Fruit fly (Drosophila melanogaster) whole organism, prepupa: Measurements from ENCODE around the gene Fie.

ENCODE experiments used
- CG10631 ChIP-seq: fragments of 200-800 bp; sonication (Bioruptor generic); optimal IDR thresholded peaks from 2 replicates; lab custom pipeline; 2016; ENCODE audit warnings: missing biosample characterization, missing genetic modification characterization
- CG10669 ChIP-seq: fragments of 200-800 bp; sonication (Bioruptor generic); optimal IDR thresholded peaks from 3 replicates; lab custom pipeline; 2018; ENCODE audit warnings: missing biosample characterization, mild to moderate bottlenecking, missing genetic modification characterization, moderate library complexity
- CG15336 ChIP-seq: fragments of 200-800 bp; sonication (Bioruptor generic); IDR thresholded peaks from 2 replicates; pipeline ENCODE4 v1.3.6; 2022; ENCODE audit warnings: missing biosample characterization, missing genetic modification characterization
- CG16779 ChIP-seq: fragments of 200-800 bp; sonication (Bioruptor generic); optimal IDR thresholded peaks from 3 replicates; lab custom pipeline; 2017; ENCODE audit warnings: missing biosample characterization, mild to moderate bottlenecking, missing genetic modification characterization
- CG3032 ChIP-seq: fragments of 200-800 bp; optimal IDR thresholded peaks from 2 replicates; lab custom pipeline; 2019; ENCODE audit warnings: missing biosample characterization, mild to moderate bottlenecking, missing genetic modification characterization, moderate library complexity
- CG31627 ChIP-seq: fragments of 200-800 bp; sonication (Bioruptor generic); optimal IDR thresholded peaks from 3 replicates; lab custom pipeline; 2016; ENCODE audit warnings: missing biosample characterization, missing genetic modification characterization
- CG32006 ChIP-seq: fragments of 200-800 bp; sonication (Bioruptor generic); optimal IDR thresholded peaks from 3 replicates; lab custom pipeline; 2017; ENCODE audit warnings: missing biosample characterization, mild to moderate bottlenecking, missing genetic modification characterization
- CG34406 ChIP-seq: fragments of 200-800 bp; sonication (Bioruptor generic); optimal IDR thresholded peaks from 3 replicates; lab custom pipeline; 2016; ENCODE audit warnings: missing biosample characterization, missing genetic modification characterization
- CG4318 ChIP-seq: fragments of 200-800 bp; sonication (Bioruptor generic); optimal IDR thresholded peaks from 3 replicates; lab custom pipeline; 2017; ENCODE audit warnings: missing biosample characterization, mild to moderate bottlenecking, missing genetic modification characterization
- CG6276 ChIP-seq: fragments of 200-800 bp; sonication (Bioruptor generic); optimal IDR thresholded peaks from 2 replicates; lab custom pipeline; 2017; ENCODE audit warnings: missing biosample characterization, mild to moderate bottlenecking, missing genetic modification characterization
- CG6792 ChIP-seq: fragments of 200-800 bp; sonication (Bioruptor generic); optimal IDR thresholded peaks from 3 replicates; lab custom pipeline; 2016; ENCODE audit warnings: missing biosample characterization, missing genetic modification characterization
- CG6808 ChIP-seq: fragments of 200-800 bp; sonication (Bioruptor generic); optimal IDR thresholded peaks from 3 replicates; lab custom pipeline; 2017; ENCODE audit warnings: missing biosample characterization, missing genetic modification characterization, mild to moderate bottlenecking, moderate library complexity, missing genetic modification reagents
- CG6854 ChIP-seq: fragments of 200-800 bp; sonication (Bioruptor generic); optimal IDR thresholded peaks from 2 replicates; lab custom pipeline; 2017; ENCODE audit warnings: missing biosample characterization, mild to moderate bottlenecking, missing genetic modification characterization
- CG7368 ChIP-seq: fragments of 200-800 bp; sonication (Bioruptor generic); optimal IDR thresholded peaks from 3 replicates; lab custom pipeline; 2016; ENCODE audit warnings: missing biosample characterization, missing genetic modification characterization
- CG8119 ChIP-seq: fragments of 200-800 bp; sonication (Bioruptor generic); IDR thresholded peaks from 3 replicates; pipeline ENCODE4 v1.3.6; 2022; ENCODE audit warnings: missing biosample characterization, missing genetic modification characterization
- CG8319 ChIP-seq: fragments of 200-800 bp; sonication (Bioruptor generic); optimal IDR thresholded peaks from 3 replicates; lab custom pipeline; 2016; ENCODE audit warnings: missing biosample characterization, missing genetic modification characterization
- CG8632 ChIP-seq: fragments of 200-800 bp; sonication (Bioruptor generic); optimal IDR thresholded peaks from 3 replicates; lab custom pipeline; 2016; ENCODE audit warnings: missing biosample characterization, missing genetic modification characterization
- CG9139 ChIP-seq: fragments of 200-800 bp; sonication (Bioruptor generic); optimal IDR thresholded peaks from 3 replicates; lab custom pipeline; 2017; ENCODE audit warnings: missing biosample characterization, mild to moderate bottlenecking, missing genetic modification characterization
- Eip75B ChIP-seq: fragments of 200-800 bp; sonication (Bioruptor generic); optimal IDR thresholded peaks from 3 replicates; lab custom pipeline; 2016; ENCODE audit warnings: missing biosample characterization, missing genetic modification characterization
- Eip78C ChIP-seq: fragments of 200-800 bp; sonication (Bioruptor generic); peaks from one replicate; lab custom pipeline; 2016; ENCODE audit warnings: missing biosample characterization, missing genetic modification characterization
- Ets21C ChIP-seq: fragments of 200-800 bp; sonication (Bioruptor generic); optimal IDR thresholded peaks from 3 replicates; lab custom pipeline; 2016; ENCODE audit warnings: missing biosample characterization, missing genetic modification characterization
- Ets96B ChIP-seq: fragments of 200-800 bp; optimal IDR thresholded peaks from 2 replicates; lab custom pipeline; 2019; ENCODE audit warnings: missing biosample characterization, mild to moderate bottlenecking, missing genetic modification characterization, moderate library complexity
- Gug ChIP-seq: fragments of 200-800 bp; sonication (Bioruptor generic); IDR thresholded peaks from 2 replicates; pipeline ENCODE4 v1.3.6; 2022; ENCODE audit warnings: missing biosample characterization, missing genetic modification characterization
- Hr38 ChIP-seq: sonication (Bioruptor generic); optimal IDR thresholded peaks from 2 replicates; lab custom pipeline; 2016; ENCODE audit warnings: missing biosample characterization, missing genetic modification characterization
- Hr4 ChIP-seq: fragments of 200-800 bp; sonication (Bioruptor generic); optimal IDR thresholded peaks from 3 replicates; lab custom pipeline; 2016; ENCODE audit warnings: missing biosample characterization, missing genetic modification characterization
- Met ChIP-seq: fragments of 200-800 bp; sonication (Bioruptor generic); optimal IDR thresholded peaks from 3 replicates; lab custom pipeline; 2016; ENCODE audit warnings: missing biosample characterization, missing genetic modification characterization
- Smox ChIP-seq: fragments of 200-800 bp; sonication (Bioruptor generic); optimal IDR thresholded peaks from 3 replicates; lab custom pipeline; 2016; ENCODE audit warnings: missing biosample characterization, missing genetic modification characterization
- Sox102F ChIP-seq: fragments of 200-800 bp; sonication (Bioruptor generic); optimal IDR thresholded peaks from 2 replicates; lab custom pipeline; 2016; ENCODE audit warnings: missing biosample characterization, mild to moderate bottlenecking, missing genetic modification characterization
- acj6 ChIP-seq: fragments of 200-800 bp; sonication (Bioruptor generic); optimal IDR thresholded peaks from 3 replicates; lab custom pipeline; 2016; ENCODE audit warnings: missing biosample characterization, missing genetic modification characterization
- cyc ChIP-seq: fragments of 200-800 bp; sonication (Bioruptor generic); optimal IDR thresholded peaks from 3 replicates; lab custom pipeline; 2016; ENCODE audit warnings: missing biosample characterization, missing genetic modification characterization
- dac ChIP-seq: fragments of 200-800 bp; sonication (Bioruptor generic); optimal IDR thresholded peaks from 2 replicates; lab custom pipeline; 2017; ENCODE audit warnings: missing biosample characterization, mild to moderate bottlenecking, missing genetic modification characterization
- eg ChIP-seq: fragments of 200-800 bp; sonication (Bioruptor generic); IDR thresholded peaks from 3 replicates; pipeline ENCODE4 v1.3.6; 2022; ENCODE audit warnings: missing biosample characterization, missing genetic modification characterization
- esn ChIP-seq: fragments of 200-800 bp; sonication (Bioruptor generic); optimal IDR thresholded peaks from 2 replicates; lab custom pipeline; 2016; ENCODE audit warnings: missing biosample characterization, mild to moderate bottlenecking, missing genetic modification characterization, moderate library complexity
- fd85E ChIP-seq: fragments of 200-800 bp; sonication (Bioruptor generic); optimal IDR thresholded peaks from 3 replicates; lab custom pipeline; 2016; ENCODE audit warnings: missing biosample characterization, missing genetic modification characterization
- fkh ChIP-seq: fragments of 200-800 bp; sonication (Bioruptor generic); optimal IDR thresholded peaks from 3 replicates; lab custom pipeline; 2017; ENCODE audit warnings: missing biosample characterization, mild to moderate bottlenecking, missing genetic modification characterization, moderate library complexity
- lz ChIP-seq: fragments of 200-800 bp; sonication (Bioruptor generic); optimal IDR thresholded peaks from 3 replicates; lab custom pipeline; 2016; ENCODE audit warnings: missing biosample characterization, missing genetic modification characterization
- spab ChIP-seq: fragments of 200-800 bp; sonication (Bioruptor generic); optimal IDR thresholded peaks from 2 replicates; lab custom pipeline; 2017; ENCODE audit warnings: missing biosample characterization, mild to moderate bottlenecking, missing genetic modification characterization, missing genetic modification reagents
- ss ChIP-seq, 2 experiments: fragments of 200-800 bp; sonication (Bioruptor generic); optimal IDR thresholded peaks; 2 replicates in 1 of 2; 3 replicates in 1 of 2; lab custom pipeline; 2017 to 2018; ENCODE audit warnings: mild to moderate bottlenecking in 2 of 2, missing biosample characterization in 2 of 2, missing genetic modification characterization in 2 of 2, moderate library complexity in 1 of 2

Gene Fie

DNA sequence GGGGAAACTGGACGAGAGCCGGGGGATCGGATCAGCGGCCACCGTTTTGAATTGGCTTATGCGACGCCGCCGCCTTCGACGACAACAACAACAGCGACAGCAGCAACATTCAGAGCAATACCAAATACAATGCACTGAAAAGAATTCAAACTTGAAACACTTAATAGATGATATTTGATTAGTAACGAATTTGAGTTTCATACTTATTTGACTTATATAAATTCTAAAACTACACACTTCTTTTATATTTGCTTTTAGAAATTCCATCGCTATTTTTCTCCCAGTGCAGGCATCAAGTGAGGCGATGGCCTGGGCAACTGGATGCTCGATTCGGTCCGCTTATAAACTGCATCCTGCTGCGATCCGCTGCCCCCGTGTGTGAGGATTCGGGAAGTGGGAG, 24.4 kb upstream of the Fie start (continued):
- peak; percentile 53 for TF ChIP-seq CG34406
- peak; percentile 72 for TF ChIP-seq CG31627 (GFP tag; lab: Kevin White, UChicago)
- TF ChIP-seq Hr4 (GFP tag; lab: Kevin White, UChicago): peak; percentile 64
- TF ChIP-seq esn: peak; percentile 80
- TF ChIP-seq CG8319: peak; percentile 0
- peak; percentile 10 for TF ChIP-seq CG9139 (GFP tag; lab: Kevin White, UChicago)
- TF ChIP-seq lz (GFP tag; lab: Kevin White, UChicago): peak; percentile 72
- peak; percentile 91 for TF ChIP-seq Eip78C (GFP tag; lab: Kevin White, UChicago)
- peak; percentile 0 for TF ChIP-seq dac
- TF ChIP-seq CG8632 (GFP tag; lab: Kevin White, UChicago): peak; percentile 37
- TF ChIP-seq CG16779: no peak
- peak; percentile 71 for TF ChIP-seq CG8119 (GFP tag; lab: Robert Waterston, UW)
- TF ChIP-seq CG6854 (GFP tag; lab: Kevin White, UChicago): no peak
- peak; percentile 63 for TF ChIP-seq Smox (GFP tag; lab: Kevin White, UChicago)
- peak; percentile 41 for TF ChIP-seq Ets21C (GFP tag; lab: Kevin White, UChicago)
- TF ChIP-seq CG10669 (GFP tag; lab: Kevin White, UChicago): peak; percentile 52
- TF ChIP-seq CG10631: peak; percentile 71
- TF ChIP-seq, all 60 proteins: peak for 50

dm6 chr3L:3871284-3871683, 21.1 kb upstream of the Fie start:
- TF ChIP-seq fd85E (GFP tag; lab: Kevin White, UChicago): no peak
- no peak for TF ChIP-seq Hr38 (GFP tag; lab: Kevin White, UChicago)
- no peak for TF ChIP-seq Hr4 (GFP tag; lab: Kevin White, UChicago)
- TF ChIP-seq Sox102F (GFP tag; lab: Kevin White, UChicago): no peak

dm6 chr3L:3873094-3873493, 19.3 kb upstream of the Fie start:
- TF ChIP-seq CG4318 (GFP tag; lab: Kevin White, UChicago) (peak; percentile 8), CG16779 (no peak), CG32006 (GFP tag; lab: Kevin White, UChicago) (peak; percentile 63), CG15336 (peak; percentile 46), Eip75B (GFP tag; lab: Kevin White, UChicago) (no peak), Hr4 (GFP tag; lab: Kevin White, UChicago) (peak; percentile 27)

DNA sequence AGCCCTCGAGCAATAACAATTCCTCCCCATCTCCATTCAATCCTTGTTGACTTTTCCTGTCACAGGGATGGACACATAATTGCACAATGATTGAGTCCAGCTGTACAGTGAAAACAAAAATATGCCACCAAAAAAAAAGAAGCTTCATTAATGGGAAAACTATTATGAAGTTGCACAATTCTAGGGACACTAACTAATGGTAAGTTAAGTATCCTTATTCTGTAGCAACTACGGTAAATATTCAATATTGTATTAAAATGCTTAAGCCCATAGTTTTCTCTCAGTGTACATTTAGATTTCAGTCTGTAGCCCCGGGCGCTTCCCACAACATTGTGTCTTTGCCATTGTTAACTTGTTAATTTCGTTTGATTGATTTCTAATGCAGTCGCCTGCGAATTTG, 17.4 kb upstream of the Fie start:
- TF ChIP-seq CG7368 (GFP tag; lab: Kevin White, UChicago): no peak
- TF ChIP-seq acj6 (GFP tag; lab: Kevin White, UChicago): no peak
- no peak for TF ChIP-seq Hr4 (GFP tag; lab: Kevin White, UChicago)
- no peak for TF ChIP-seq CG16779
- TF ChIP-seq Met: no peak

- TF ChIP-seq CG6808 (GFP tag; lab: Kevin White, UChicago): no peak
- no peak for TF ChIP-seq esn
- no peak for TF ChIP-seq eg (GFP tag; lab: Robert Waterston, UW)
- no peak for TF ChIP-seq Gug (GFP tag; lab: Robert Waterston, UW)
- TF ChIP-seq CG6276: no peak
- TF ChIP-seq Smox (GFP tag; lab: Kevin White, UChicago): no peak
- no peak for TF ChIP-seq CG6792 (GFP tag; lab: Kevin White, UChicago)
- no peak for TF ChIP-seq lz (GFP tag; lab: Kevin White, UChicago)
- no peak for TF ChIP-seq spab (GFP tag; lab: Kevin White, UChicago)
- no peak for TF ChIP-seq dac
- no peak for TF ChIP-seq CG16779
- TF ChIP-seq ss (GFP tag; optimal IDR thresholded peaks at IDR 0.05; lab: Kevin White, UChicago): no peak
- no peak for TF ChIP-seq CG34406
- TF ChIP-seq fkh (GFP tag; lab: Kevin White, UChicago): no peak
- no peak for TF ChIP-seq CG6854 (GFP tag; lab: Kevin White, UChicago)
- TF ChIP-seq cyc (GFP tag; lab: Kevin White, UChicago): no peak
- TF ChIP-seq CG8119 (GFP tag; lab: Robert Waterston, UW): no peak
- no peak for TF ChIP-seq CG10631
- no peak for TF ChIP-seq CG3032 (tag; lab: Kevin White, UChicago)
- TF ChIP-seq Ets96B (tag; lab: Kevin White, UChicago): no peak
- TF ChIP-seq, all 60 proteins: peak for 0
Observed at dm6 chr3L:3875996-3876395, 16.4 kb upstream of the Fie start.
